Worm (Caenorhabditis elegans) whole organism, L4/young adult: ENCODE measurements around the gene rrp-1.
"Not testable (repeated sequence)": the region's sequence is repeated elsewhere in the genome, so short reads cannot be mapped to it uniquely, and the experiment has no call there.

Experiments
- W03F9.2 ChIP-seq: fragments of 150-350 bp; optimal IDR thresholded peaks from 2 replicates; lab custom pipeline; 2014; ENCODE audit warnings: missing biosample characterization, missing genetic modification characterization
- dao-5 ChIP-seq: sonication (generic microtip); optimal IDR thresholded peaks from 2 replicates; lab custom pipeline; 2016; ENCODE audit warnings: missing genotype, missing genetic modification characterization, moderate library complexity, missing compliant biosample characterization
- him-1 ChIP-seq: sonication (generic microtip); optimal IDR thresholded peaks from 2 replicates; lab custom pipeline; 2016; ENCODE audit warnings: missing genotype, missing genetic modification reagents, missing genetic modification characterization, missing compliant biosample characterization

rrp-1 gene

DNA sequence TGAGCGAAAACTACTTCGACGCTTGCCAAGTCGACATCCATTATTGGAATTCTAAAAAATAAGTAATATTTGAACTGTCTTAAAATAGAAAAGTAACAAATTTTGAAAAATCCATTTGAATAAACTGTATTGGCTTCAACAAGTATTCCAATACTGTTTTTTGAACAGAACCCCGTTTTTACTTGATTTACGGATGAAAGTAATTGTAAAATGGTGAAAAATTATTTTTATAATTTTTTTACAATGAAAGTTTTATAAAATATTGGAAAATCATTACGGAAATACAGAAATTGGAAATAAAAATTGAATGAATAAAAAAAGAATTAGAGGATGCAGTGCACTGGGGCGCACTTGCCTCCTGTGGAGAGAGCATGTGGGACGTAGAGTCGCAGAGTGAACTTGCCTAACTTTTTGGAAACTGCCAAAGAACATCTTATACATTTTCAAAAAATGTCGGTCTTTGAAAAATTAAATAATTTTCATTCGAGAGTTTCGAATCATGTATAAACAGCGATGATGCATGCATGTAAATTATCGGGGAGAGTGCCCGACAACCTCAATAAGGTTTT, at the start of gene rrp-1:
Gene rrp-1 (minus strand): TSS at position 51 of the 569 bp plus-strand sequence.
- TF ChIP-seq dao-5 (tag; lab: Kevin White, UChicago), result no peak
- TF ChIP-seq him-1 (tag; lab: Kevin White, UChicago), result no peak
- TF ChIP-seq W03F9.2 (tag; lab: Kevin White, UChicago), result no peak

- TF ChIP-seq him-1, dao-5, W03F9.2 (tag; lab: Kevin White, UChicago): not testable (repeated sequence)
Observed at ce11 chrIV:10028779-10029178, 46.7 kb upstream of the rrp-1 start, which contains the start of the genes F44D12.16 and msd-2. TSS of gene F44D12.16 (plus strand) at chrIV:10029079. TSS of gene msd-2 (plus strand) at chrIV:10029083.

- TF ChIP-seq W03F9.2 (tag; lab: Kevin White, UChicago), result no peak
Observed at ce11 chrIV:10027566-10027965, 45.5 kb upstream of the rrp-1 start, which contains the start of gene gipc-2. TSS of gene gipc-2 (minus strand) at chrIV:10027666.

- TF ChIP-seq him-1 (tag; lab: Kevin White, UChicago) (no peak), dao-5 (tag; lab: Kevin White, UChicago) (no peak), W03F9.2 (tag; lab: Kevin White, UChicago) (no peak)
Observed at ce11 chrIV:10026129-10026528, 44.1 kb upstream of the rrp-1 start.

DNA sequence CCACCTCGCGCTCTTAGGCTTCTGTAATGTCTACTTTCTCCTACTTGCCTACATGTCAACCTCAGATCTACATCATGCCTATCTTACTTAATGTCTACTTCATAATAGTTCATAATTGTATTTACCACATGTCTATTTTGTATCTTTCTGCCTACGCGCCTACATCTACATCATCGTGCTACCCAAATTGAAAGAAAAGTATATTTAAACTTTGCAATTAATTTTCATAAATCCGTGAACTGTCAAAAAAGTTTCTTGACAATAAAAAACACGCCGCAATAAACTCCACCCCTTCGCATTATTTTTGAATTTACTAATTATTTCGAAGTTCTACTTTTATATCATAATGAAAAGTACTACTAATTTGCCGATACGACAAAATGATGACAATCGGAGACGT, 40.9 kb upstream of the rrp-1 start, which contains the start of gene F44D12.8:
Gene F44D12.8 (plus strand): TSS at position 301 of the 400 bp plus-strand sequence.
- TF ChIP-seq W03F9.2 (tag; lab: Kevin White, UChicago), result no peak
- TF ChIP-seq him-1 (tag; lab: Kevin White, UChicago), result no peak
- no peak for TF ChIP-seq dao-5 (tag; lab: Kevin White, UChicago)

DNA sequence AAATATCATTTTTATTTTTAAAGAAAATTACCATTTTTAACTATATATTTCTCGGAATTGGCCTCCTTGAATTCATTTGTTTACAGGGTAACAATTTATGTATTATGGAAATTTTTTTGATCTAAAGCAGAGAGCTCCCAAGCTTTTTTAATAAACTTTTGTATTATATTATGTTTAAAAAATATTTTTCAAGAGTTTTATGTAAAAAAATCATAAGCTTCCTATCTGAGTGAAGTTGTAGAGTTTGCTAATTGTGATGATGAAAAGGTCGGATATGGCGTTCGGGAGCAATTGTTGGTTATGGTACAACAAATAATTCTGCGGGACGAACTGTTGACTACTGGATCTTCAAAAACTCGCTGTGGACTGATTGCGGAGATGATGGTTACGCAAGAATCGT, 39.2 kb upstream of the rrp-1 start, which contains the start of gene F44D12.19:
Gene F44D12.19 (plus strand): TSS at position 301 of the 400 bp plus-strand sequence.
- TF ChIP-seq W03F9.2 (tag; lab: Kevin White, UChicago) (no peak), dao-5 (tag; lab: Kevin White, UChicago) (no peak), him-1 (tag; lab: Kevin White, UChicago) (no peak)

ce11 chrIV:10017633-10018032, 35.6 kb upstream of the rrp-1 start, which contains the start of gene F44D12.2:
TSS of gene F44D12.2 (minus strand) at chrIV:10017733.
- no peak for TF ChIP-seq W03F9.2 (tag; lab: Kevin White, UChicago)
- no peak for TF ChIP-seq dao-5 (tag; lab: Kevin White, UChicago)
- TF ChIP-seq him-1 (tag; lab: Kevin White, UChicago), result no peak

DNA sequence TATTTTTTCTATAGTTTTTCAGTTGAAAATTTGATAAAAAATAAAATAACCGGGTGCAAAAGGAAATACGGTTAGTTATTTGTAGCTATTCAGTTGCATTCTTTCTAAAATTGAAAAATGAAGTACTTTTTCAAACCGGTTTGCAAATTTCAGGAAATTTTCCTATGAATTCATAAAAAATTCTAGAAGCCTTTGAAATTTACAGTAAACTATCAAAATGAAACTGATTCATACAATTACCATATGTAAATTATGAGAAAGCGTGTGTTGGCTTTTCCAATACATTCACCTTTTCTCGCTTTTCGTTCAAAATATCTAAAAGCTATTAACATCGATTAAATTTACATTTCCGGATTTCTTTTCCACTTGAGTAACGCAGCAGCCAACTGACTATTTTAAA, 34.9 kb upstream of the rrp-1 start, which contains the start of gene ent-7:
Gene ent-7 (plus strand): TSS at position 301 of the 400 bp plus-strand sequence.
- TF ChIP-seq dao-5 (tag; lab: Kevin White, UChicago), result no peak
- no peak for TF ChIP-seq him-1 (tag; lab: Kevin White, UChicago)
- no peak for TF ChIP-seq W03F9.2 (tag; lab: Kevin White, UChicago)

DNA sequence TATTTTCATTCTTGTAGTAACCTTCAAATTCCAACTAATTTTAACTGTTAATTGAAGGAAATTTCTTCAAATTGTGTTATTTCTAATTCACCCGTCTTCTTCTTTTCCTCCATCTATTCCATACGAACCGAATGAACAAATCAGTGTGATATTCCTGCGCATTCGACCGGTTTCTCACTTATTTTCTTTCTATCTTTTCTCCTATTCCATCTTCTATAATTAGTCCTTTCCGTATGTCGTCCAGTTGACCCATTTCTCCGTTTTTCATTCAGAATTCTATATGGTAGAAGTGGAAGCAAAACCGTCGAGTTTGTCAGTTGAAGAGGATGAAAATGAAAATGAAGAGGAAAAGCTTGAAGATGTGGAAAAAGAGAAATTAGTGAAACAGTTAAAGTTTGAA, 27.5 kb upstream of the rrp-1 start, which contains the start of gene magu-4:
Gene magu-4 (plus strand): TSS at position 218 of the 400 bp plus-strand sequence.
- TF ChIP-seq him-1 (tag; lab: Kevin White, UChicago), result no peak
- TF ChIP-seq W03F9.2 (tag; lab: Kevin White, UChicago), result no peak
- TF ChIP-seq dao-5 (tag; lab: Kevin White, UChicago), result no peak

ce11 chrIV:10007758-10008157, 25.7 kb upstream of the rrp-1 start:
- no peak for TF ChIP-seq dao-5 (tag; lab: Kevin White, UChicago)
- no peak for TF ChIP-seq him-1 (tag; lab: Kevin White, UChicago)

DNA sequence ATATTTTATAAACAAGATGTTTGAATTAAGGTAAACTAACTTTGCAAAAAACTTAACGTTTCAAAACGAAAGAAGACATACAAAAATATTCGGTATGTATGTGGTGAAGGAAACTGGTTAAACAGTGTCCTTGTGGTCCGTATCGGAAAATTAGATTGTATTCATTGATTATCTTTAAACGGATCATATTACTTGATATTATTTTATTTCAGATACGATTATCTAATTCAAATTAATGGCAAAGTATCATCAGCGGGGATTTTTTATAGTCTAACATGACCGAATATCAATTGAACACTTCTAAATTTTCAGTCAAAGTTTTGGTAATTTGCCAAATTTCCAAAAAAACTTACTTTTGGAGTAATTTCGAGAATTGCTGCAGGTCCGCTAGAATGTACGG, 24.7 kb upstream of the rrp-1 start, which contains the start of gene C47E12.13:
Gene C47E12.13 (minus strand): TSS at position 101 of the 400 bp plus-strand sequence.
- TF ChIP-seq dao-5 (tag; lab: Kevin White, UChicago) (no peak), him-1 (tag; lab: Kevin White, UChicago) (no peak), W03F9.2 (tag; lab: Kevin White, UChicago) (no peak)

DNA sequence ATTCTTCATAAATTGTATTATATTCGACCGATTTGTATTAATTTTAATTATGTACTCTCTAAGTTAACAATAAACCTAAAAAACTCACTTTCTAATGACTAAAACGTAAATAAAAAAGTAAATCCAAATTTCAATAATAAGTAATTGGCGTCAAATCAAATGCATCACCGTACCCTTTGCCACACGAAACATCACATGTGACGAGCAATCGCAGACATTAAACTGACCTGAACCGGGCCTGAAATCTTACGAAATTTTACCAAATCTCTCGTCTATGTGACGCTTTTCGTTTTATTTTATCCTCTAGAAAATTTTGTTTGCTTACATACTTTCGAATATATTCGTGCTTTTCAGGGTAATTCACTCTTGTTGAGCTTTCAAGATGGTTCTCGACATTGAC, 21.3 kb upstream of the rrp-1 start, which contains the start of the genes C47E12.2 and sars-1:
Gene C47E12.2 (minus strand): TSS at position 131 of the 400 bp plus-strand sequence.
Gene sars-1 (plus strand): TSS at position 355 of the 400 bp plus-strand sequence.
- TF ChIP-seq dao-5 (tag; lab: Kevin White, UChicago) (no peak), W03F9.2 (tag; lab: Kevin White, UChicago) (no peak), him-1 (tag; lab: Kevin White, UChicago) (no peak)

DNA sequence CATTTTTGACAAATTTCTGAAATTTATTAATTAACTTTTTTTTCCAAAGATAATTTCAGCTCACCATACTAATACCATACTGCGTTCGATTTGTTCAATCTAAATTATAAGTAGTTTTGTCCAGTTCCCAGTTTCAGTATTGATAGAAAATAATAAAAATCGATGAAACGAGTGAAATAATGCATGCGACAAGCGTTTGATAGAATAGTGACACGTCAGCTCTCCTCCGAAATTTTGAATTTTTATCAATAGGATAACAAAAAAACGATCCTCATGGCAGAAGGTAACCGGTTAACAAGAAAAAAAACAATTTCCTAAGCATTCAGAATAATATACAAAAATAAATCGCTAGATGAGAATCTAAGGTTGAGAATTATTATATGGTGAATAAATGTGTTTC, 19.7 kb upstream of the rrp-1 start, which contains the start of gene C47E12.3:
Gene C47E12.3 (minus strand): TSS at position 101 of the 400 bp plus-strand sequence.
- TF ChIP-seq dao-5 (tag; lab: Kevin White, UChicago), result no peak
- TF ChIP-seq him-1 (tag; lab: Kevin White, UChicago), result no peak
- TF ChIP-seq W03F9.2 (tag; lab: Kevin White, UChicago), result no peak
